Worm (Caenorhabditis elegans) whole organism, young adult: ENCODE data around the gene swsn-6.
A peak's percentile ranks its signal among the peaks of the same experiment; 100 is the strongest.

Experiments used
- B0019.2 ChIP-seq: fragments of 200-800 bp; sonication (Bioruptor generic); conservative IDR thresholded peaks from 2 replicates; pipeline ENCODE4 v1.3.6; 2022; ENCODE audit warnings: missing genetic modification reagents, missing genetic modification characterization, missing compliant biosample characterization
- C06A6.2 ChIP-seq: fragments of 200-800 bp; sonication (Bioruptor generic); conservative IDR thresholded peaks from 2 replicates; pipeline ENCODE4 v1.3.6; 2022; ENCODE audit warnings: missing genetic modification characterization, missing compliant biosample characterization
- F23B12.7 ChIP-seq: sonication (generic microtip); optimal IDR thresholded peaks from 2 replicates; lab custom pipeline; 2017; ENCODE audit warnings: missing genetic modification characterization, mild to moderate bottlenecking, missing compliant biosample characterization, antibody characterized with exemption, moderate library complexity; ENCODE audit not compliant: insufficient read depth
- F39B2.1 ChIP-seq: fragments of 200-800 bp; sonication (Bioruptor generic); IDR thresholded peaks from 2 replicates; pipeline ENCODE4 v1.3.6; 2022; ENCODE audit warnings: missing genetic modification reagents, missing genetic modification characterization, missing compliant biosample characterization
- F49E8.2 ChIP-seq: sonication (generic microtip); optimal IDR thresholded peaks from 3 replicates; lab custom pipeline; 2017; ENCODE audit warnings: missing genetic modification characterization, mild to moderate bottlenecking, missing compliant biosample characterization, antibody characterized with exemption, moderate library complexity; ENCODE audit not compliant: insufficient read depth
- F52B5.7 ChIP-seq: sonication (generic microtip); optimal IDR thresholded peaks from 2 replicates; lab custom pipeline; 2016; ENCODE audit warnings: mild to moderate bottlenecking, missing genetic modification characterization, missing compliant biosample characterization
- F57A8.1 ChIP-seq: fragments of 200-800 bp; sonication (Bioruptor generic); optimal IDR thresholded peaks from 2 replicates; lab custom pipeline; 2018; ENCODE audit warnings: mild to moderate bottlenecking, missing genetic modification characterization, moderate library complexity, missing compliant biosample characterization
- F57C9.4 ChIP-seq: sonication (generic microtip); optimal IDR thresholded peaks from 2 replicates; lab custom pipeline; 2017; ENCODE audit warnings: mild to moderate bottlenecking, missing genetic modification characterization, missing compliant biosample characterization
- T26A5.8 ChIP-seq: sonication (generic microtip); optimal IDR thresholded peaks from 2 replicates; lab custom pipeline; 2016; ENCODE audit warnings: missing genetic modification characterization, missing compliant biosample characterization
- Y53F4B.3 ChIP-seq: fragments of 200-800 bp; sonication (Bioruptor generic); IDR thresholded peaks from 2 replicates; pipeline ENCODE4 v1.3.6; 2022; ENCODE audit warnings: missing genetic modification reagents, missing genetic modification characterization, missing compliant biosample characterization
- Y56A3A.18 ChIP-seq: fragments of 200-800 bp; sonication (Bioruptor generic); IDR thresholded peaks from 2 replicates; pipeline ENCODE4 v1.3.6; 2022; ENCODE audit warnings: missing genetic modification reagents, missing genetic modification characterization, missing compliant biosample characterization
- Y67H2A.10 ChIP-seq: fragments of 200-800 bp; sonication (Bioruptor generic); conservative IDR thresholded peaks from 2 replicates; pipeline ENCODE4 v1.3.6; 2022; ENCODE audit warnings: missing genetic modification reagents, missing genetic modification characterization, missing compliant biosample characterization
- akir-1 ChIP-seq: fragments of 200-800 bp; sonication (Bioruptor generic); optimal IDR thresholded peaks from 2 replicates; lab custom pipeline; 2018; ENCODE audit warnings: mild to moderate bottlenecking, missing genetic modification characterization, moderate library complexity, missing compliant biosample characterization
- attf-3 ChIP-seq: fragments of 200-800 bp; sonication (Bioruptor generic); conservative IDR thresholded peaks from 2 replicates; pipeline ENCODE4 v1.3.6; 2022; ENCODE audit warnings: missing genetic modification reagents, missing genetic modification characterization, missing compliant biosample characterization
- ccch-3 ChIP-seq: fragments of 200-800 bp; sonication (Bioruptor generic); optimal IDR thresholded peaks from 2 replicates; lab custom pipeline; 2018; ENCODE audit warnings: mild to moderate bottlenecking, missing genetic modification characterization, missing compliant biosample characterization
- ceh-100 ChIP-seq: fragments of 200-800 bp; sonication (Bioruptor generic); IDR thresholded peaks from 2 replicates; pipeline ENCODE4 v1.3.6; 2022; ENCODE audit warnings: missing genetic modification reagents, missing genetic modification characterization, missing compliant biosample characterization
- ceh-40 ChIP-seq: fragments of 200-800 bp; sonication (Bioruptor generic); IDR thresholded peaks from 2 replicates; pipeline ENCODE4 v1.3.6; 2022; ENCODE audit warnings: missing genetic modification characterization, missing compliant biosample characterization
- ceh-79 ChIP-seq: sonication (generic microtip); optimal IDR thresholded peaks from 2 replicates; lab custom pipeline; 2017; ENCODE audit warnings: mild to moderate bottlenecking, missing genetic modification characterization, missing compliant biosample characterization
- ceh-91 ChIP-seq: fragments of 200-800 bp; sonication (Bioruptor generic); IDR thresholded peaks from 2 replicates; pipeline ENCODE4 v1.3.6; 2022; ENCODE audit warnings: missing genetic modification reagents, missing genetic modification characterization, missing compliant biosample characterization
- chd-7 ChIP-seq: sonication (generic microtip); optimal IDR thresholded peaks from 2 replicates; lab custom pipeline; 2016; ENCODE audit warnings: mild to moderate bottlenecking, missing genetic modification characterization, moderate library complexity, missing compliant biosample characterization
- dpff-1 ChIP-seq: sonication (generic microtip); optimal IDR thresholded peaks from 2 replicates; lab custom pipeline; 2017; ENCODE audit warnings: mild to moderate bottlenecking, missing genetic modification characterization, missing compliant biosample characterization
- dpl-1 ChIP-seq: fragments of 150-350 bp; optimal IDR thresholded peaks from 2 replicates; lab custom pipeline; 2014; ENCODE audit warnings: missing biosample characterization, missing genetic modification reagents, missing genetic modification characterization
- efl-1 ChIP-seq: fragments of 150-350 bp; optimal IDR thresholded peaks from 2 replicates; lab custom pipeline; 2014; ENCODE audit warnings: missing biosample characterization, missing genetic modification reagents, missing genetic modification characterization
- egl-18 ChIP-seq: fragments of 200-800 bp; sonication (Bioruptor generic); IDR thresholded peaks from 2 replicates; pipeline ENCODE4 v1.3.6; 2022; ENCODE audit warnings: missing genetic modification reagents, missing genetic modification characterization, missing compliant biosample characterization
- ets-4 ChIP-seq: fragments of 200-800 bp; sonication (Bioruptor generic); optimal IDR thresholded peaks from 2 replicates; lab custom pipeline; 2018; ENCODE audit warnings: mild to moderate bottlenecking, missing genetic modification characterization, missing compliant biosample characterization
- him-1 ChIP-seq: sonication (generic microtip); optimal IDR thresholded peaks from 2 replicates; lab custom pipeline; 2016; ENCODE audit warnings: missing genotype, missing genetic modification reagents, missing genetic modification characterization, missing compliant biosample characterization
- hlh-12 ChIP-seq: sonication (generic microtip); optimal IDR thresholded peaks from 2 replicates; lab custom pipeline; 2016; ENCODE audit warnings: missing genetic modification characterization, missing compliant biosample characterization
- hlh-26 ChIP-seq: fragments of 200-800 bp; sonication (Bioruptor generic); conservative IDR thresholded peaks from 2 replicates; pipeline ENCODE4 v1.3.6; 2022; ENCODE audit warnings: missing genetic modification reagents, missing genetic modification characterization, missing compliant biosample characterization
- hmg-1.2 ChIP-seq: fragments of 200-800 bp; sonication (Bioruptor generic); IDR thresholded peaks from 2 replicates; pipeline ENCODE4 v1.3.6; 2022; ENCODE audit warnings: missing genetic modification reagents, missing genetic modification characterization, missing compliant biosample characterization
- hmg-20 ChIP-seq: fragments of 200-800 bp; sonication (Bioruptor generic); IDR thresholded peaks from 2 replicates; pipeline ENCODE4 v1.3.6; 2022; ENCODE audit warnings: missing genetic modification reagents, missing genetic modification characterization, missing compliant biosample characterization
- lin-26 ChIP-seq: fragments of 200-800 bp; sonication (Bioruptor generic); IDR thresholded peaks from 2 replicates; pipeline ENCODE4 v1.3.6; 2022; ENCODE audit warnings: missing genetic modification reagents, missing genetic modification characterization, missing compliant biosample characterization
- lir-1 ChIP-seq: fragments of 200-800 bp; sonication (Bioruptor generic); conservative IDR thresholded peaks from 2 replicates; pipeline ENCODE4 v1.3.6; 2022; ENCODE audit warnings: missing genetic modification reagents, missing genetic modification characterization, missing compliant biosample characterization
- lsy-27 ChIP-seq: sonication (generic microtip); optimal IDR thresholded peaks from 2 replicates; lab custom pipeline; 2017; ENCODE audit warnings: missing genetic modification characterization, mild to moderate bottlenecking, missing compliant biosample characterization, antibody characterized with exemption, missing genotype, borderline replicate concordance; ENCODE audit not compliant: insufficient read depth
- madf-3 ChIP-seq: fragments of 200-800 bp; sonication (Bioruptor generic); IDR thresholded peaks from 2 replicates; pipeline ENCODE4 v1.3.6; 2022; ENCODE audit warnings: missing genetic modification reagents, missing genetic modification characterization, missing compliant biosample characterization
- mcd-1 ChIP-seq: fragments of 200-800 bp; sonication (Bioruptor generic); IDR thresholded peaks from 2 replicates; pipeline ENCODE4 v1.3.6; 2022; ENCODE audit warnings: missing genetic modification reagents, missing genetic modification characterization, missing compliant biosample characterization
- mel-28 ChIP-seq: sonication (generic microtip); optimal IDR thresholded peaks from 2 replicates; lab custom pipeline; 2016; ENCODE audit warnings: borderline replicate concordance, mild to moderate bottlenecking, missing genetic modification characterization, missing compliant biosample characterization
- nfyb-1 ChIP-seq: fragments of 200-800 bp; sonication (Bioruptor generic); IDR thresholded peaks from 2 replicates; pipeline ENCODE4 v1.3.6; 2022; ENCODE audit warnings: missing genetic modification reagents, missing genetic modification characterization, missing compliant biosample characterization
- nhr-27 ChIP-seq: fragments of 200-800 bp; sonication (Bioruptor generic); optimal IDR thresholded peaks from 2 replicates; lab custom pipeline; 2018; ENCODE audit warnings: mild to moderate bottlenecking, missing genetic modification characterization, moderate library complexity, missing compliant biosample characterization
- rcor-1 ChIP-seq: fragments of 200-800 bp; sonication (Bioruptor generic); IDR thresholded peaks from 2 replicates; pipeline ENCODE4 v1.3.6; 2022; ENCODE audit warnings: missing genetic modification reagents, missing genetic modification characterization, missing compliant biosample characterization
- rec-8 ChIP-seq, 2 experiments: sonication (generic microtip); optimal IDR thresholded peaks; 2 replicates each; lab custom pipeline; 2016; ENCODE audit warnings: mild to moderate bottlenecking in 2 of 2, missing genetic modification characterization in 2 of 2, missing genetic modification reagents in 2 of 2, missing genotype in 2 of 2, missing biosample characterization in 1 of 2, missing compliant biosample characterization in 1 of 2, moderate library complexity in 1 of 2
- repo-1 ChIP-seq: sonication (generic microtip); optimal IDR thresholded peaks from 2 replicates; lab custom pipeline; 2017; ENCODE audit warnings: mild to moderate bottlenecking, missing genetic modification characterization, missing compliant biosample characterization
- sdz-38 ChIP-seq: sonication (generic microtip); optimal IDR thresholded peaks from 2 replicates; lab custom pipeline; 2016; ENCODE audit warnings: missing genotype, missing genetic modification characterization, missing compliant biosample characterization
- sea-2 ChIP-seq: fragments of 200-800 bp; sonication (Bioruptor generic); IDR thresholded peaks from 2 replicates; pipeline ENCODE4 v1.3.6; 2022; ENCODE audit warnings: missing genetic modification characterization, missing compliant biosample characterization
- somi-1 ChIP-seq: fragments of 200-800 bp; sonication (Bioruptor generic); optimal IDR thresholded peaks from 2 replicates; lab custom pipeline; 2018; ENCODE audit warnings: mild to moderate bottlenecking, missing genetic modification characterization, missing compliant biosample characterization
- sptf-2 ChIP-seq: fragments of 200-800 bp; sonication (Bioruptor generic); optimal IDR thresholded peaks from 2 replicates; lab custom pipeline; 2018; ENCODE audit warnings: mild to moderate bottlenecking, missing genetic modification characterization, missing compliant biosample characterization
- xnd-1 ChIP-seq: sonication (generic microtip); optimal IDR thresholded peaks from 2 replicates; lab custom pipeline; 2016; ENCODE audit warnings: missing genotype, missing genetic modification reagents, missing genetic modification characterization, missing compliant biosample characterization
- ztf-22 ChIP-seq: fragments of 200-800 bp; sonication (Bioruptor generic); optimal IDR thresholded peaks from 2 replicates; lab custom pipeline; 2018; ENCODE audit warnings: mild to moderate bottlenecking, missing genetic modification characterization, moderate library complexity, missing compliant biosample characterization
- ztf-28 ChIP-seq: fragments of 200-800 bp; sonication (Bioruptor generic); IDR thresholded peaks from 2 replicates; pipeline ENCODE4 v1.3.6; 2022; ENCODE audit warnings: missing genetic modification reagents, missing genetic modification characterization, missing compliant biosample characterization
- ztf-6 ChIP-seq: fragments of 200-800 bp; sonication (Bioruptor generic); IDR thresholded peaks from 2 replicates; pipeline ENCODE4 v1.3.6; 2022; ENCODE audit warnings: missing genetic modification reagents, missing genetic modification characterization, missing compliant biosample characterization

The swsn-6 gene

DNA sequence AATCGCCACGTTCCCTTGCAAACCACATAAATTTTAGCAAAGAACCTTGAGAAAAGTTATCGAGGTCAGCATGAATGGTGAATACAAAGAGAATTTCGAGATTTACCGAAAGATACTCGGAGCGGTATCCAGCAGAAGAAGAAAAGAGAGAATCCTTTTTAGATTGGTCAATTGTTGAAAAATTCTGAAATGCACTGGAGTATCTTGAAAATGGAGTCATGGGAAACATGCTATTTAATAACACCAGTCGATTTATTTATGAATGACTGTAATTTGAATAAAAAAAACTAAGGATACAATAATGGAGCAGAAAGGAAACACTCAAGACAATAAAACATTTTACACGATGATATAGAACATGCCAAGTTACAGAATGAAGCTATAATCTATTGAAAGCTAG is 4.9 kb upstream of the swsn-6 start (continued):
- TF ChIP-seq F23B12.7 (tag; lab: Kevin White, UChicago) (no peak), sea-2 (GFP tag; lab: Robert Waterston, UW) (no peak), Y56A3A.18 (0 out of 2 replicates have a peak, but pooled peaks have one; percentile 27), dpl-1 (GFP tag; lab: Kevin White, UChicago) (no peak), egl-18 (GFP tag; lab: Robert Waterston, UW) (no peak), ceh-40 (no peak), him-1 (tag; lab: Kevin White, UChicago) (no peak), ztf-6 (GFP tag; lab: Robert Waterston, UW) (no peak), somi-1 (GFP tag; lab: Kevin White, UChicago) (no peak), madf-3 (GFP tag; lab: Robert Waterston, UW) (no peak; the same call in 1 of the 2 replicates), F49E8.2 (peak; percentile 48), hmg-20 (GFP tag; lab: Robert Waterston, UW) (no peak), ccch-3 (no peak), lin-26 (no peak), hlh-12 (tag; lab: Kevin White, UChicago) (no peak), ceh-91 (GFP tag; lab: Robert Waterston, UW) (no peak), attf-3 (no peak), Y53F4B.3 (GFP tag; lab: Robert Waterston, UW) (no peak), F39B2.1 (GFP tag; lab: Robert Waterston, UW) (no peak), Y67H2A.10 (GFP tag; lab: Robert Waterston, UW) (no peak), sdz-38 (tag; lab: Kevin White, UChicago) (no peak), B0019.2 (GFP tag; lab: Robert Waterston, UW) (no peak), sptf-2 (GFP tag; lab: Kevin White, UChicago) (no peak), rec-8 (tag; optimal IDR thresholded peaks at IDR 0.05; lab: Kevin White, UChicago) (no peak), F52B5.7 (tag; lab: Kevin White, UChicago) (no peak), nfyb-1 (GFP tag; lab: Robert Waterston, UW) (no peak), C06A6.2 (GFP tag; lab: Robert Waterston, UW) (no peak), ets-4 (GFP tag; lab: Kevin White, UChicago) (no peak), hmg-1.2 (no peak), repo-1 (tag; lab: Kevin White, UChicago) (no peak), akir-1 (GFP tag; lab: Kevin White, UChicago) (no peak), mel-28 (tag; lab: Kevin White, UChicago) (no peak), ztf-28 (GFP tag; lab: Robert Waterston, UW) (no peak), ceh-79 (tag; lab: Kevin White, UChicago) (no peak), nhr-27 (tag; lab: Kevin White, UChicago) (no peak), hlh-26 (GFP tag; lab: Robert Waterston, UW) (no peak), F57C9.4 (tag; lab: Kevin White, UChicago) (no peak), xnd-1 (tag; lab: Kevin White, UChicago) (peak; percentile 19), lsy-27 (tag; lab: Kevin White, UChicago) (no peak), T26A5.8 (tag; lab: Kevin White, UChicago) (no peak), lir-1 (GFP tag; lab: Robert Waterston, UW) (no peak), rcor-1 (GFP tag; lab: Robert Waterston, UW) (no peak), dpff-1 (tag; lab: Kevin White, UChicago) (no peak), mcd-1 (GFP tag; lab: Robert Waterston, UW) (peak; percentile 45; the same call in 1 of the 2 replicates), ceh-100 (peak; percentile 14; the same call in 1 of the 2 replicates), efl-1 (GFP tag; lab: Kevin White, UChicago) (no peak), ztf-22 (GFP tag; lab: Kevin White, UChicago) (no peak), chd-7 (tag; lab: Kevin White, UChicago) (peak; percentile 15), F57A8.1 (GFP tag; lab: Kevin White, UChicago) (no peak)
